Fruit fly (Drosophila melanogaster): Measurements from ENCODE around the gene CG6729.

The CG6729 gene

dm6 chr2L:10703281-10703680, 40.5 kb downstream of the CG6729 start, which contains the start of gene CG6415 (continued):
- TF ChIP-seq knrl (GFP tag; IDR thresholded peaks at IDR 0.05; ENCODE audit: partially characterized antibody) (no peak), CG10267 (tag; optimal IDR thresholded peaks at IDR 0.05) (peak; percentile 65), CG13424 (tag; optimal IDR thresholded peaks at IDR 0.05) (peak; percentile 84), lov (optimal IDR thresholded peaks at IDR 0.05) (no peak), lov (GFP tag; IDR thresholded peaks at IDR 0.05) (no peak), CG10147 (GFP tag; optimal IDR thresholded peaks at IDR 0.05) (peak; percentile 53), Vsx1 (GFP tag; optimal IDR thresholded peaks at IDR 0.05) (peak; percentile 10), Gug (GFP tag; IDR thresholded peaks at IDR 0.05) (peak; percentile 48; the same call in 2 of the 4 replicates), Ets97D (GFP tag; optimal IDR thresholded peaks at IDR 0.05) (peak; percentile 30), peb (GFP tag; IDR thresholded peaks at IDR 0.05) (0 out of 2 replicates have a peak, but pooled peaks have one; percentile 21), CG1647 (GFP tag; optimal IDR thresholded peaks at IDR 0.05) (peak; percentile 25), CG13123 (GFP tag; optimal IDR thresholded peaks at IDR 0.05) (peak; percentile 8), CG12769 (tag; optimal IDR thresholded peaks at IDR 0.05) (peak; percentile 78), CG2129 (GFP tag; IDR thresholded peaks at IDR 0.05; ENCODE audit: partially characterized antibody) (no peak), HLH3B (GFP tag; IDR thresholded peaks at IDR 0.05) (peak; percentile 70; the same call in 1 of the 2 replicates), Hmr (GFP tag; optimal IDR thresholded peaks at IDR 0.05) (peak; percentile 72), yki (optimal IDR thresholded peaks at IDR 0.05) (no peak), dan (GFP tag; IDR thresholded peaks at IDR 0.05) (no peak), CG43689 (GFP tag; IDR thresholded peaks at IDR 0.05) (no peak), CG18476 (GFP tag; optimal IDR thresholded peaks at IDR 0.05) (peak; percentile 48), Xbp1 (GFP tag; optimal IDR thresholded peaks at IDR 0.05) (peak; percentile 76), TFAM (GFP tag; optimal IDR thresholded peaks at IDR 0.05) (peak; percentile 36), gro (GFP tag; optimal IDR thresholded peaks at IDR 0.05) (peak; percentile 47), CG17328 (GFP tag; IDR thresholded peaks at IDR 0.05) (peak; percentile 75), CG11560 (tag; IDR thresholded peaks at IDR 0.05) (0 out of 3 replicates have a peak, but pooled peaks have one; percentile 40), CG30020 (tag; optimal IDR thresholded peaks at IDR 0.05) (no peak), CG13894 (tag; optimal IDR thresholded peaks at IDR 0.05) (peak; percentile 43), jing (GFP tag; optimal IDR thresholded peaks at IDR 0.05) (peak; percentile 40), NfI (GFP tag; optimal IDR thresholded peaks at IDR 0.05) (peak; percentile 60), CG14710 (tag; optimal IDR thresholded peaks at IDR 0.05) (peak; percentile 70), al (GFP tag; IDR thresholded peaks at IDR 0.05) (peak; percentile 32; the same call in 1 of the 2 replicates), B-H2 (GFP tag; optimal IDR thresholded peaks at IDR 0.05) (no peak), crc (GFP tag; optimal IDR thresholded peaks at IDR 0.05) (peak; percentile 52), CG18262 (tag; optimal IDR thresholded peaks at IDR 0.05) (peak; percentile 81), CG12391 (tag; optimal IDR thresholded peaks at IDR 0.05) (peak; percentile 76), CG3995 (GFP tag; optimal IDR thresholded peaks at IDR 0.05) (peak; percentile 26), bigmax (GFP tag; optimal IDR thresholded peaks at IDR 0.05) (no peak), CG3281 (GFP tag; optimal IDR thresholded peaks at IDR 0.05) (peak; percentile 76), zfh2 (GFP tag; optimal IDR thresholded peaks at IDR 0.05) (peak; percentile 56), hth (optimal IDR thresholded peaks at IDR 0.05) (no peak), Spps (tag; optimal IDR thresholded peaks at IDR 0.05) (peak; percentile 32), CG14441 (GFP tag; IDR thresholded peaks at IDR 0.05) (peak; percentile 77), CG12071 (GFP tag; optimal IDR thresholded peaks at IDR 0.05) (peak; percentile 65), CG18619 (GFP tag; optimal IDR thresholded peaks at IDR 0.05) (peak; percentile 50), CG8089 (GFP tag; optimal IDR thresholded peaks at IDR 0.05) (peak; percentile 44), Hey (tag; optimal IDR thresholded peaks at IDR 0.05) (no peak), CG14667 (GFP tag; IDR thresholded peaks at IDR 0.05) (0 out of 2 replicates have a peak, but pooled peaks have one; percentile 31), CG8359 (GFP tag; optimal IDR thresholded peaks at IDR 0.05; ENCODE audit: borderline replicate concordance) (peak; percentile 43), chif (GFP tag; optimal IDR thresholded peaks at IDR 0.05) (peak; percentile 36 to 75), CG9437 (GFP tag; optimal IDR thresholded peaks at IDR 0.05) (peak; percentile 29), fd64A (GFP tag; optimal IDR thresholded peaks at IDR 0.05) (peak; percentile 34)

All from whole organism, embryonic.